Fruit fly (Drosophila melanogaster) whole organism, embryonic: ENCODE results near the gene CG17637.

ENCODE experiments used
- Atf6 ChIP-seq: fragments of 200-800 bp; sonication (Bioruptor generic); IDR thresholded peaks from 2 replicates; pipeline ENCODE4 v1.3.6; 2022; ENCODE audit warnings: missing biosample characterization, missing genetic modification characterization
- Blimp-1 ChIP-seq: fragments of 200-800 bp; sonication (Bioruptor generic); optimal IDR thresholded peaks from 3 replicates; lab custom pipeline; 2018; ENCODE audit warnings: missing biosample characterization, missing genetic modification characterization, mild to moderate bottlenecking, moderate library complexity, missing genetic modification reagents
- CG10267 ChIP-seq: fragments of 200-800 bp; sonication (Bioruptor generic); optimal IDR thresholded peaks from 2 replicates; lab custom pipeline; 2018; ENCODE audit warnings: missing biosample characterization, mild to moderate bottlenecking, missing genetic modification characterization, moderate library complexity
- CG10274 ChIP-seq: fragments of 200-800 bp; sonication (Bioruptor generic); optimal IDR thresholded peaks from 3 replicates; lab custom pipeline; 2017; ENCODE audit warnings: missing biosample characterization, mild to moderate bottlenecking, missing genetic modification characterization
- CG11456 ChIP-seq: fragments of 200-800 bp; sonication (Bioruptor generic); IDR thresholded peaks from 3 replicates; pipeline ENCODE4 v1.3.6; 2022; ENCODE audit warnings: missing biosample characterization, missing genetic modification characterization
- CG11695 ChIP-seq: fragments of 200-800 bp; sonication (Bioruptor generic); IDR thresholded peaks from 3 replicates; pipeline ENCODE4 v1.3.6; 2022; ENCODE audit warnings: missing biosample characterization, missing genetic modification characterization
- CG12155 ChIP-seq: fragments of 200-800 bp; sonication (Bioruptor generic); optimal IDR thresholded peaks from 3 replicates; lab custom pipeline; 2016; ENCODE audit warnings: missing biosample characterization, missing genetic modification characterization
- CG12391 ChIP-seq: fragments of 200-800 bp; sonication (Bioruptor generic); optimal IDR thresholded peaks from 3 replicates; lab custom pipeline; 2018; ENCODE audit warnings: missing biosample characterization, mild to moderate bottlenecking, missing genetic modification characterization, moderate library complexity
- CG13424 ChIP-seq: fragments of 200-800 bp; sonication (Bioruptor generic); optimal IDR thresholded peaks from 2 replicates; lab custom pipeline; 2019; ENCODE audit warnings: missing biosample characterization, mild to moderate bottlenecking, missing genetic modification characterization, moderate library complexity
- CG14014 ChIP-seq: fragments of 200-800 bp; sonication (Bioruptor generic); IDR thresholded peaks from 2 replicates; pipeline ENCODE4 v1.3.6; 2022; ENCODE audit warnings: missing biosample characterization, missing genetic modification characterization
- CG14860 ChIP-seq: fragments of 200-800 bp; sonication (Bioruptor generic); IDR thresholded peaks from 3 replicates; pipeline ENCODE4 v1.3.6; 2022; ENCODE audit warnings: missing biosample characterization, missing genetic modification characterization; ENCODE audit not compliant: partially characterized antibody
- CG16815 ChIP-seq: fragments of 200-800 bp; sonication (Bioruptor generic); optimal IDR thresholded peaks from 3 replicates; lab custom pipeline; 2017; ENCODE audit warnings: missing biosample characterization, mild to moderate bottlenecking, missing genetic modification characterization
- CG17568 ChIP-seq: fragments of 200-800 bp; sonication (Bioruptor generic); optimal IDR thresholded peaks from 2 replicates; lab custom pipeline; 2018; ENCODE audit warnings: missing biosample characterization, mild to moderate bottlenecking, missing genetic modification characterization, moderate library complexity
- CG18011 ChIP-seq: fragments of 200-800 bp; sonication (Bioruptor generic); optimal IDR thresholded peaks from 2 replicates; lab custom pipeline; 2017; ENCODE audit warnings: missing biosample characterization, missing genetic modification characterization, mild to moderate bottlenecking, moderate library complexity, missing genotype
- CG18262 ChIP-seq: fragments of 200-800 bp; optimal IDR thresholded peaks from 3 replicates; lab custom pipeline; 2019; ENCODE audit warnings: missing biosample characterization, mild to moderate bottlenecking, missing genetic modification characterization, moderate library complexity
- CG2712 ChIP-seq: fragments of 200-800 bp; optimal IDR thresholded peaks from 3 replicates; lab custom pipeline; 2019; ENCODE audit warnings: missing biosample characterization, mild to moderate bottlenecking, missing genetic modification characterization, moderate library complexity
- CG3065 ChIP-seq: fragments of 200-800 bp; sonication (Bioruptor generic); optimal IDR thresholded peaks from 2 replicates; lab custom pipeline; 2016; ENCODE audit warnings: missing biosample characterization, missing genetic modification characterization
- CG31365 ChIP-seq: fragments of 200-800 bp; sonication (Bioruptor generic); optimal IDR thresholded peaks from 2 replicates; lab custom pipeline; 2018; ENCODE audit warnings: missing biosample characterization, mild to moderate bottlenecking, missing genetic modification characterization
- CG32772 ChIP-seq: fragments of 200-800 bp; sonication (Bioruptor generic); IDR thresholded peaks from 2 replicates; pipeline ENCODE4 v1.3.6; 2022; ENCODE audit warnings: missing biosample characterization, missing genetic modification characterization
- CG3838 ChIP-seq: fragments of 200-800 bp; sonication (Bioruptor generic); optimal IDR thresholded peaks from 3 replicates; lab custom pipeline; 2016; ENCODE audit warnings: missing biosample characterization, missing genetic modification characterization
- CG4328 ChIP-seq: fragments of 200-800 bp; sonication (Bioruptor generic); optimal IDR thresholded peaks from 3 replicates; lab custom pipeline; 2017; ENCODE audit warnings: missing biosample characterization, missing genetic modification reagents, missing genetic modification characterization
- CG6254 ChIP-seq: fragments of 200-800 bp; sonication (Bioruptor generic); optimal IDR thresholded peaks from 3 replicates; lab custom pipeline; 2017; ENCODE audit warnings: mild to moderate bottlenecking, missing biosample characterization, missing genetic modification reagents, missing genetic modification characterization
- CG6813 ChIP-seq: fragments of 200-800 bp; sonication (Bioruptor generic); optimal IDR thresholded peaks from 2 replicates; lab custom pipeline; 2017; ENCODE audit warnings: missing biosample characterization, missing genetic modification characterization, mild to moderate bottlenecking, moderate library complexity, missing genetic modification reagents
- CG9932 ChIP-seq: fragments of 200-800 bp; sonication (Bioruptor generic); IDR thresholded peaks from 2 replicates; pipeline ENCODE4 v1.3.6; 2022; ENCODE audit warnings: missing biosample characterization, missing genetic modification characterization
- D ChIP-seq, 2 experiments: fragments of 200-800 bp in 1 of 2; fragments of >200 bp in 1 of 2; sonication (Bioruptor generic) in 1 of 2; optimal IDR thresholded peaks; 2 replicates in 1 of 2; 3 replicates in 1 of 2; lab custom pipeline; 2017; ENCODE audit warnings: mild to moderate bottlenecking in 1 of 2, missing biosample characterization in 1 of 2, missing genetic modification characterization in 1 of 2, missing genetic modification reagents in 1 of 2
- E2f1 ChIP-seq: fragments of 200-800 bp; sonication (Bioruptor generic); IDR thresholded peaks from 2 replicates; pipeline ENCODE4 v1.3.6; 2022; ENCODE audit warnings: missing biosample characterization, missing genetic modification characterization
- E2f2 ChIP-seq: fragments of 200-800 bp; sonication (Bioruptor generic); IDR thresholded peaks from 2 replicates; pipeline ENCODE4 v1.3.6; 2022; ENCODE audit warnings: missing biosample characterization, missing genetic modification characterization
- HHEX ChIP-seq: fragments of 200-800 bp; sonication (Bioruptor generic); optimal IDR thresholded peaks from 3 replicates; lab custom pipeline; 2017; ENCODE audit warnings: missing biosample characterization, mild to moderate bottlenecking, missing genetic modification characterization, missing genetic modification reagents
- Med ChIP-seq: fragments of 200-800 bp; sonication (Bioruptor generic); peaks from one replicate; lab custom pipeline; 2016; ENCODE audit warnings: missing biosample characterization, missing genetic modification characterization, mild to moderate bottlenecking, inconsistent platforms, moderate library complexity
- Nf-YB ChIP-seq: fragments of 200-800 bp; sonication (Bioruptor generic); optimal IDR thresholded peaks from 3 replicates; lab custom pipeline; 2019; ENCODE audit warnings: missing biosample characterization, mild to moderate bottlenecking, missing genetic modification characterization, moderate library complexity
- Xbp1 ChIP-seq: fragments of 200-800 bp; sonication (Bioruptor generic); optimal IDR thresholded peaks from 3 replicates; lab custom pipeline; 2016; ENCODE audit warnings: missing biosample characterization, mild to moderate bottlenecking, missing genetic modification characterization
- Xrp1 ChIP-seq: fragments of 200-800 bp; sonication (Bioruptor generic); IDR thresholded peaks from 2 replicates; pipeline ENCODE4 v1.3.6; 2022; ENCODE audit warnings: missing biosample characterization, missing genetic modification characterization
- ac ChIP-seq: fragments of 200-800 bp; sonication (Bioruptor generic); optimal IDR thresholded peaks from 3 replicates; lab custom pipeline; 2017; ENCODE audit warnings: missing biosample characterization, mild to moderate bottlenecking, missing genetic modification characterization
- ara ChIP-seq: fragments of 200-800 bp; sonication (Bioruptor generic); IDR thresholded peaks from 2 replicates; pipeline ENCODE4 v1.3.6; 2022; ENCODE audit warnings: missing biosample characterization, missing genetic modification characterization
- br ChIP-seq: fragments of >200 bp; optimal IDR thresholded peaks from 2 replicates; lab custom pipeline; 2017
- bsh ChIP-seq, 2 experiments: fragments of 200-800 bp; sonication (Bioruptor generic); optimal IDR thresholded peaks; 2 replicates each; lab custom pipeline; 2017 to 2018; ENCODE audit warnings: mild to moderate bottlenecking in 2 of 2, missing biosample characterization in 2 of 2, missing genetic modification characterization in 2 of 2, moderate library complexity in 1 of 2
- cato ChIP-seq: fragments of 200-800 bp; sonication (Bioruptor generic); optimal IDR thresholded peaks from 2 replicates; lab custom pipeline; 2016; ENCODE audit warnings: missing biosample characterization, missing genetic modification characterization, borderline replicate concordance
- cwo ChIP-seq: fragments of 200-800 bp; sonication (Bioruptor generic); optimal IDR thresholded peaks from 3 replicates; lab custom pipeline; 2017; ENCODE audit warnings: missing biosample characterization, missing genetic modification characterization, mild to moderate bottlenecking, moderate library complexity, missing genetic modification reagents
- danr ChIP-seq: fragments of 200-800 bp; sonication (Bioruptor generic); IDR thresholded peaks from 2 replicates; pipeline ENCODE4 v1.3.6; 2022; ENCODE audit warnings: missing biosample characterization, missing genetic modification characterization
- gem ChIP-seq: fragments of 200-800 bp; sonication (Bioruptor generic); optimal IDR thresholded peaks from 2 replicates; lab custom pipeline; 2019; ENCODE audit warnings: missing biosample characterization, mild to moderate bottlenecking, missing genetic modification characterization, moderate library complexity
- gt ChIP-seq: fragments of 200-800 bp; sonication (Bioruptor generic); IDR thresholded peaks from 2 replicates; pipeline ENCODE4 v1.3.6; 2022; ENCODE audit warnings: missing biosample characterization, missing genetic modification characterization
- hb ChIP-seq: fragments of 200-800 bp; sonication (Bioruptor generic); IDR thresholded peaks from 3 replicates; pipeline ENCODE4 v1.3.6; 2022; ENCODE audit warnings: missing biosample characterization, missing genetic modification characterization; ENCODE audit not compliant: partially characterized antibody
- ind ChIP-seq: fragments of 200-800 bp; sonication (Bioruptor generic); optimal IDR thresholded peaks from 3 replicates; lab custom pipeline; 2016; ENCODE audit warnings: missing biosample characterization, missing genetic modification characterization
- jumu ChIP-seq: fragments of 200-800 bp; sonication (Bioruptor generic); optimal IDR thresholded peaks from 3 replicates; lab custom pipeline; 2016; ENCODE audit warnings: missing biosample characterization, missing genetic modification characterization
- lola ChIP-seq, 3 experiments: fragments of >200 bp in 2 of 3; fragments of 200-800 bp in 1 of 3; sonication (Bioruptor generic) in 1 of 3; optimal IDR thresholded peaks; 2 replicates each; lab custom pipeline; 2017 to 2019; ENCODE audit warnings: missing biosample characterization in 3 of 3, missing genetic modification characterization in 3 of 3, mild to moderate bottlenecking in 1 of 3, moderate library complexity in 1 of 3
- mirr ChIP-seq: fragments of 200-800 bp; sonication (Bioruptor generic); optimal IDR thresholded peaks from 3 replicates; lab custom pipeline; 2018; ENCODE audit warnings: missing biosample characterization, mild to moderate bottlenecking, missing genetic modification characterization
- sens ChIP-seq: fragments of 200-800 bp; sonication (Bioruptor generic); peaks from one replicate; lab custom pipeline; 2016; ENCODE audit warnings: missing biosample characterization, missing genetic modification characterization
- stwl ChIP-seq: fragments of 200-800 bp; sonication (Bioruptor generic); optimal IDR thresholded peaks from 3 replicates; lab custom pipeline; 2018; ENCODE audit warnings: missing biosample characterization, mild to moderate bottlenecking, missing genetic modification characterization, moderate library complexity
- trem ChIP-seq: fragments of 200-800 bp; optimal IDR thresholded peaks from 3 replicates; lab custom pipeline; 2019; ENCODE audit warnings: missing biosample characterization, mild to moderate bottlenecking, missing genetic modification characterization, moderate library complexity
- yki ChIP-seq: fragments of >200 bp; optimal IDR thresholded peaks from 3 replicates; lab custom pipeline; 2018
- zfh1 ChIP-seq: fragments of 200-800 bp; sonication (Bioruptor generic); IDR thresholded peaks from 3 replicates; pipeline ENCODE4 v1.3.6; 2022; ENCODE audit warnings: missing biosample characterization, missing genetic modification characterization

The CG17637 gene

DNA sequence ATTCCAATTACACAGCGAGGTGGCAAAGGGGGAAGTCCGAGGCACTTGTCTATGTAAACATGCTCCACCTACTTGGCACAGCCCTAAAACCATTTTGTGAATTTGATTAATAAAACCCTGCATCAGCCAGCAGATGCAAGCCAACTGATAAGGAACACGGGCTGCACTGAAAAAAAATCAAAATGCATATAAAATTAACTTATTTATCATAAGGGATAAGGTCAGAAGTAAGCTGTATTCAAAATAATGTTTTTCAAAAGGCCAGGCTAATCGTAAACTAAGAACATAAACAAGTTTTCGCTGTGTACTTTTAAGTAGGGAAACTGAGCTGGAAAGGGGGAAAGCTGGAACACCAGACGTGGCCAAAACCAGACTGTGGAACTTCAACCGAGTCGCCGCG is 47.9 kb downstream of the CG17637 start (continued):
- no peak for TF ChIP-seq CG6813 (GFP tag; lab: Kevin White, UChicago)
- peak; percentile 74 for TF ChIP-seq Med (GFP tag; lab: Kevin White, UChicago)
- no peak for TF ChIP-seq CG14014 (GFP tag; lab: Robert Waterston, UW)
- TF ChIP-seq CG12155 (GFP tag; lab: Kevin White, UChicago): no peak
- TF ChIP-seq HHEX: no peak
- peak; percentile 44 for TF ChIP-seq gem (tag; lab: Kevin White, UChicago)
- TF ChIP-seq bsh (GFP tag; optimal IDR thresholded peaks at IDR 0.05; lab: Kevin White, UChicago): peak; percentile 33 to 57
- TF ChIP-seq Xbp1 (GFP tag; lab: Kevin White, UChicago): peak; percentile 3
- TF ChIP-seq CG31365 (tag; lab: Kevin White, UChicago): no peak
- TF ChIP-seq Nf-YB: no peak
- no peak for TF ChIP-seq stwl (tag; lab: Kevin White, UChicago)
- no peak for TF ChIP-seq gt
- no peak for TF ChIP-seq CG14860 (GFP tag; lab: Robert Waterston, UW)
- TF ChIP-seq CG18011 (GFP tag; lab: Kevin White, UChicago): no peak
- TF ChIP-seq CG17568 (GFP tag; lab: Kevin White, UChicago): no peak
- TF ChIP-seq ac (GFP tag; lab: Kevin White, UChicago): no peak
- TF ChIP-seq hb: no peak
- no peak for TF ChIP-seq ind (GFP tag; lab: Kevin White, UChicago)
- peak; percentile 48 for TF ChIP-seq CG2712 (tag; lab: Kevin White, UChicago)
- peak; percentile 38; the same call in 1 of the 2 replicates for TF ChIP-seq ara (GFP tag; lab: Robert Waterston, UW)
- no peak for TF ChIP-seq CG16815 (GFP tag; lab: Kevin White, UChicago)
- no peak for TF ChIP-seq CG11456
- TF ChIP-seq jumu (GFP tag; lab: Kevin White, UChicago): no peak
- TF ChIP-seq CG10267: peak; percentile 3
- TF ChIP-seq sens (GFP tag; lab: Kevin White, UChicago): peak; percentile 68
- TF ChIP-seq D (optimal IDR thresholded peaks at IDR 0.05; lab: Kevin White, UChicago): no peak
- TF ChIP-seq D (GFP tag; optimal IDR thresholded peaks at IDR 0.05; lab: Kevin White, UChicago): no peak
- TF ChIP-seq CG12391 (tag; lab: Kevin White, UChicago): peak; percentile 2
- no peak for TF ChIP-seq CG3065 (GFP tag; lab: Kevin White, UChicago)
- TF ChIP-seq cwo (GFP tag; lab: Kevin White, UChicago): no peak
- no peak for TF ChIP-seq CG10274
- TF ChIP-seq lola (GFP tag; optimal IDR thresholded peaks at IDR 0.05; lab: Kevin White, UChicago): peak in 1 of 3 experiments; percentile 10
- TF ChIP-seq CG13424 (tag; lab: Kevin White, UChicago): no peak
- no peak for TF ChIP-seq mirr
- TF ChIP-seq yki (lab: Kevin White, UChicago): no peak
- TF ChIP-seq br (lab: Kevin White, UChicago): no peak
- TF ChIP-seq Atf6 (GFP tag; lab: Robert Waterston, UW): no peak
- TF ChIP-seq E2f1 (GFP tag; lab: Robert Waterston, UW): no peak
- peak; percentile 25 for TF ChIP-seq CG18262
- peak; percentile 18 for TF ChIP-seq CG6254 (GFP tag; lab: Kevin White, UChicago)
- no peak for TF ChIP-seq CG11695 (GFP tag; lab: Robert Waterston, UW)
- TF ChIP-seq CG4328: no peak
- no peak for TF ChIP-seq trem (tag; lab: Kevin White, UChicago)
- no peak for TF ChIP-seq CG9932 (GFP tag; lab: Robert Waterston, UW)
- TF ChIP-seq E2f2: no peak
- no peak for TF ChIP-seq CG3838 (GFP tag; lab: Kevin White, UChicago)
- peak; percentile 9; the same call in 1 of the 3 replicates for TF ChIP-seq zfh1 (GFP tag; lab: Robert Waterston, UW)
- no peak for TF ChIP-seq danr
- TF ChIP-seq Blimp-1 (GFP tag; lab: Kevin White, UChicago): peak; percentile 56
- no peak; the same call in 1 of the 2 replicates for TF ChIP-seq CG32772 (GFP tag; lab: Robert Waterston, UW)
- peak; percentile 42; the same call in 1 of the 2 replicates for TF ChIP-seq Xrp1 (GFP tag; lab: Robert Waterston, UW)
- no peak for TF ChIP-seq cato (GFP tag; lab: Kevin White, UChicago)
